Fruit fly (Drosophila melanogaster) whole organism, embryonic: ENCODE data around the gene CG13031.

Experiments used
- Aef1 ChIP-seq: fragments of 200-800 bp; sonication (Bioruptor generic); IDR thresholded peaks from 3 replicates; pipeline ENCODE4 v1.3.6; 2022; ENCODE audit warnings: missing biosample characterization, missing genetic modification characterization
- Antp ChIP-seq: fragments of 200-800 bp; sonication (Bioruptor generic); optimal IDR thresholded peaks from 3 replicates; lab custom pipeline; 2016; ENCODE audit warnings: missing biosample characterization, missing genetic modification characterization
- Atf-2 ChIP-seq: fragments of 200-800 bp; sonication (Bioruptor generic); optimal IDR thresholded peaks from 2 replicates; lab custom pipeline; 2016; ENCODE audit warnings: missing biosample characterization, missing genetic modification characterization
- Atf6 ChIP-seq: fragments of 200-800 bp; sonication (Bioruptor generic); IDR thresholded peaks from 2 replicates; pipeline ENCODE4 v1.3.6; 2022; ENCODE audit warnings: missing biosample characterization, missing genetic modification characterization
- CG11696 ChIP-seq: fragments of 200-800 bp; sonication (Bioruptor generic); IDR thresholded peaks from 2 replicates; pipeline ENCODE4 v1.3.6; 2022; ENCODE audit warnings: missing biosample characterization, missing genetic modification characterization
- CG11723 ChIP-seq: fragments of 200-800 bp; sonication (Bioruptor generic); optimal IDR thresholded peaks from 2 replicates; lab custom pipeline; 2017; ENCODE audit warnings: missing biosample characterization, mild to moderate bottlenecking, missing genetic modification characterization
- CG13287 ChIP-seq: fragments of 200-800 bp; sonication (Bioruptor generic); IDR thresholded peaks from 2 replicates; pipeline ENCODE4 v1.3.6; 2022; ENCODE audit warnings: missing biosample characterization, missing genetic modification characterization; ENCODE audit not compliant: partially characterized antibody
- CG13894 ChIP-seq: fragments of 200-800 bp; sonication (Bioruptor generic); optimal IDR thresholded peaks from 3 replicates; lab custom pipeline; 2018; ENCODE audit warnings: missing biosample characterization, mild to moderate bottlenecking, missing genetic modification characterization, moderate library complexity
- CG1529 ChIP-seq: fragments of 200-800 bp; sonication (Bioruptor generic); optimal IDR thresholded peaks from 3 replicates; lab custom pipeline; 2018; ENCODE audit warnings: missing biosample characterization, missing genetic modification characterization
- CG16779 ChIP-seq: fragments of 200-800 bp; sonication (Bioruptor generic); IDR thresholded peaks from 2 replicates; pipeline ENCODE4 v1.3.6; 2022; ENCODE audit warnings: missing biosample characterization, missing genetic modification characterization
- CG17328 ChIP-seq: fragments of 200-800 bp; sonication (Bioruptor generic); IDR thresholded peaks from 2 replicates; pipeline ENCODE4 v1.3.6; 2022; ENCODE audit warnings: missing biosample characterization, missing genetic modification characterization
- CG17359 ChIP-seq: fragments of 200-800 bp; sonication (Bioruptor generic); optimal IDR thresholded peaks from 3 replicates; lab custom pipeline; 2018; ENCODE audit warnings: missing biosample characterization, mild to moderate bottlenecking, missing genetic modification characterization, moderate library complexity
- CG17568 ChIP-seq: fragments of 200-800 bp; sonication (Bioruptor generic); optimal IDR thresholded peaks from 2 replicates; lab custom pipeline; 2018; ENCODE audit warnings: missing biosample characterization, mild to moderate bottlenecking, missing genetic modification characterization, moderate library complexity
- CG2202 ChIP-seq: fragments of 200-800 bp; sonication (Bioruptor generic); optimal IDR thresholded peaks from 2 replicates; lab custom pipeline; 2018; ENCODE audit warnings: missing biosample characterization, mild to moderate bottlenecking, missing genetic modification characterization
- CG2875 ChIP-seq: fragments of 200-800 bp; sonication (Bioruptor generic); optimal IDR thresholded peaks from 2 replicates; lab custom pipeline; 2017; ENCODE audit warnings: missing biosample characterization, mild to moderate bottlenecking, missing genetic modification characterization, missing genetic modification reagents
- CG30020 ChIP-seq: fragments of 200-800 bp; optimal IDR thresholded peaks from 2 replicates; lab custom pipeline; 2019; ENCODE audit warnings: missing biosample characterization, mild to moderate bottlenecking, missing genetic modification characterization, moderate library complexity
- CG31441 ChIP-seq: fragments of 200-800 bp; sonication (Bioruptor generic); IDR thresholded peaks from 2 replicates; pipeline ENCODE4 v1.3.6; 2022; ENCODE audit warnings: missing biosample characterization, missing genetic modification characterization
- CG5180 ChIP-seq: fragments of 200-800 bp; sonication (Bioruptor generic); optimal IDR thresholded peaks from 3 replicates; lab custom pipeline; 2017; ENCODE audit warnings: missing biosample characterization, missing genetic modification characterization, mild to moderate bottlenecking, moderate library complexity, missing genetic modification reagents
- CG7963 ChIP-seq: fragments of 200-800 bp; sonication (Bioruptor generic); IDR thresholded peaks from 3 replicates; pipeline ENCODE4 v1.3.6; 2022; ENCODE audit warnings: missing biosample characterization, missing genetic modification characterization; ENCODE audit not compliant: partially characterized antibody
- CG8281 ChIP-seq: fragments of 200-800 bp; sonication (Bioruptor generic); optimal IDR thresholded peaks from 2 replicates; lab custom pipeline; 2018; ENCODE audit warnings: missing biosample characterization, mild to moderate bottlenecking, missing genetic modification characterization, moderate library complexity
- CG9932 ChIP-seq: fragments of 200-800 bp; sonication (Bioruptor generic); IDR thresholded peaks from 2 replicates; pipeline ENCODE4 v1.3.6; 2022; ENCODE audit warnings: missing biosample characterization, missing genetic modification characterization
- CrebB ChIP-seq: fragments of 200-800 bp; sonication (Bioruptor generic); optimal IDR thresholded peaks from 3 replicates; lab custom pipeline; 2018; ENCODE audit warnings: missing biosample characterization, mild to moderate bottlenecking, missing genetic modification characterization
- Dll ChIP-seq: fragments of 200-800 bp; sonication (Bioruptor generic); IDR thresholded peaks from 4 replicates; pipeline ENCODE4 v1.3.6; 2022; ENCODE audit warnings: missing biosample characterization, missing genetic modification characterization; ENCODE audit not compliant: partially characterized antibody
- Dref ChIP-seq: fragments of 200-800 bp; sonication (Bioruptor generic); IDR thresholded peaks from 2 replicates; pipeline ENCODE4 v1.3.6; 2022; ENCODE audit warnings: missing biosample characterization, missing genetic modification characterization
- E2f1 ChIP-seq: fragments of 200-800 bp; sonication (Bioruptor generic); IDR thresholded peaks from 2 replicates; pipeline ENCODE4 v1.3.6; 2022; ENCODE audit warnings: missing biosample characterization, missing genetic modification characterization
- HHEX ChIP-seq: fragments of 200-800 bp; sonication (Bioruptor generic); optimal IDR thresholded peaks from 3 replicates; lab custom pipeline; 2017; ENCODE audit warnings: missing biosample characterization, mild to moderate bottlenecking, missing genetic modification characterization, missing genetic modification reagents
- HLH54F ChIP-seq: fragments of 200-800 bp; sonication (Bioruptor generic); optimal IDR thresholded peaks from 3 replicates; lab custom pipeline; 2016; ENCODE audit warnings: missing biosample characterization, missing genetic modification characterization
- Lhr ChIP-seq: fragments of 200-800 bp; sonication (Bioruptor generic); optimal IDR thresholded peaks from 3 replicates; lab custom pipeline; 2017; ENCODE audit warnings: mild to moderate bottlenecking, missing biosample characterization, missing genetic modification reagents, missing genetic modification characterization
- Nf-YC ChIP-seq: fragments of 200-800 bp; optimal IDR thresholded peaks from 3 replicates; lab custom pipeline; 2019; ENCODE audit warnings: missing biosample characterization, mild to moderate bottlenecking, missing genetic modification characterization, moderate library complexity
- cad ChIP-seq: fragments of >200 bp; optimal IDR thresholded peaks from 2 replicates; lab custom pipeline; 2017; ENCODE audit warnings: missing biosample characterization, missing genetic modification characterization
- caup ChIP-seq: fragments of 200-800 bp; sonication (Bioruptor generic); optimal IDR thresholded peaks from 3 replicates; lab custom pipeline; 2017; ENCODE audit warnings: missing biosample characterization, mild to moderate bottlenecking, missing genetic modification characterization, moderate library complexity; ENCODE audit not compliant: severe bottlenecking
- danr ChIP-seq: fragments of 200-800 bp; sonication (Bioruptor generic); IDR thresholded peaks from 2 replicates; pipeline ENCODE4 v1.3.6; 2022; ENCODE audit warnings: missing biosample characterization, missing genetic modification characterization
- dmrt99B ChIP-seq: fragments of 200-800 bp; sonication (Bioruptor generic); optimal IDR thresholded peaks from 2 replicates; lab custom pipeline; 2018; ENCODE audit warnings: missing biosample characterization, mild to moderate bottlenecking, missing genetic modification characterization, moderate library complexity
- eve ChIP-seq, 2 experiments: fragments of >200 bp; optimal IDR thresholded peaks; 2 replicates each; lab custom pipeline; 2017; ENCODE audit warnings: missing biosample characterization in 2 of 2, missing genetic modification characterization in 2 of 2
- gce ChIP-seq: fragments of 200-800 bp; sonication (Bioruptor generic); IDR thresholded peaks from 3 replicates; pipeline ENCODE4 v1.3.6; 2022; ENCODE audit warnings: missing biosample characterization, missing genetic modification characterization
- gsb-n ChIP-seq: fragments of 200-800 bp; sonication (Bioruptor generic); optimal IDR thresholded peaks from 3 replicates; lab custom pipeline; 2018; ENCODE audit warnings: missing biosample characterization, mild to moderate bottlenecking, missing genetic modification characterization
- hb ChIP-seq: fragments of 200-800 bp; sonication (Bioruptor generic); IDR thresholded peaks from 3 replicates; pipeline ENCODE4 v1.3.6; 2022; ENCODE audit warnings: missing biosample characterization, missing genetic modification characterization; ENCODE audit not compliant: partially characterized antibody
- knrl ChIP-seq: fragments of 200-800 bp; sonication (Bioruptor generic); IDR thresholded peaks from 3 replicates; pipeline ENCODE4 v1.3.6; 2022; ENCODE audit warnings: missing biosample characterization, missing genetic modification characterization; ENCODE audit not compliant: partially characterized antibody
- lbe ChIP-seq: fragments of 200-800 bp; sonication (Bioruptor generic); optimal IDR thresholded peaks from 2 replicates; lab custom pipeline; 2016; ENCODE audit warnings: missing biosample characterization, mild to moderate bottlenecking, missing genetic modification characterization
- mirr ChIP-seq: fragments of 200-800 bp; sonication (Bioruptor generic); optimal IDR thresholded peaks from 3 replicates; lab custom pipeline; 2018; ENCODE audit warnings: missing biosample characterization, mild to moderate bottlenecking, missing genetic modification characterization
- org-1 ChIP-seq: fragments of 200-800 bp; sonication (Bioruptor generic); optimal IDR thresholded peaks from 2 replicates; lab custom pipeline; 2017; ENCODE audit warnings: missing biosample characterization, missing genetic modification characterization
- pfk ChIP-seq: fragments of 200-800 bp; sonication (Bioruptor generic); optimal IDR thresholded peaks from 2 replicates; lab custom pipeline; 2018; ENCODE audit warnings: missing biosample characterization, mild to moderate bottlenecking, missing genetic modification characterization, moderate library complexity
- ranshi ChIP-seq: fragments of 200-800 bp; sonication (Bioruptor generic); IDR thresholded peaks from 2 replicates; pipeline ENCODE4 v1.3.6; 2022; ENCODE audit warnings: missing biosample characterization, missing genetic modification characterization
- sc ChIP-seq, 3 experiments: fragments of >200 bp in 2 of 3; fragments of 200-800 bp in 1 of 3; sonication (Bioruptor generic) in 1 of 3; optimal IDR thresholded peaks; 2 replicates in 2 of 3; 3 replicates in 1 of 3; lab custom pipeline; 2017; ENCODE audit warnings: mild to moderate bottlenecking in 1 of 3, missing biosample characterization in 1 of 3, missing genetic modification characterization in 1 of 3, missing genetic modification reagents in 1 of 3
- sd ChIP-seq: fragments of 200-800 bp; sonication (Bioruptor generic); optimal IDR thresholded peaks from 3 replicates; lab custom pipeline; 2018; ENCODE audit warnings: missing biosample characterization, mild to moderate bottlenecking, missing genetic modification characterization, moderate library complexity
- tgo ChIP-seq: fragments of 200-800 bp; sonication (Bioruptor generic); IDR thresholded peaks from 3 replicates; pipeline ENCODE4 v1.3.6; 2022; ENCODE audit warnings: missing biosample characterization, missing genetic modification characterization
- tin ChIP-seq: fragments of 200-800 bp; sonication (Bioruptor generic); optimal IDR thresholded peaks from 3 replicates; lab custom pipeline; 2016; ENCODE audit warnings: missing biosample characterization, missing genetic modification characterization
- ttk ChIP-seq: fragments of 200-800 bp; sonication (Bioruptor generic); IDR thresholded peaks from 2 replicates; pipeline ENCODE4 v2.1.2; 2022; ENCODE audit warnings: missing biosample characterization, missing genetic modification characterization
- wek ChIP-seq: fragments of 200-800 bp; sonication (Bioruptor generic); optimal IDR thresholded peaks from 3 replicates; lab custom pipeline; 2018; ENCODE audit warnings: missing biosample characterization, mild to moderate bottlenecking, missing genetic modification characterization, moderate library complexity

Gene CG13031

DNA sequence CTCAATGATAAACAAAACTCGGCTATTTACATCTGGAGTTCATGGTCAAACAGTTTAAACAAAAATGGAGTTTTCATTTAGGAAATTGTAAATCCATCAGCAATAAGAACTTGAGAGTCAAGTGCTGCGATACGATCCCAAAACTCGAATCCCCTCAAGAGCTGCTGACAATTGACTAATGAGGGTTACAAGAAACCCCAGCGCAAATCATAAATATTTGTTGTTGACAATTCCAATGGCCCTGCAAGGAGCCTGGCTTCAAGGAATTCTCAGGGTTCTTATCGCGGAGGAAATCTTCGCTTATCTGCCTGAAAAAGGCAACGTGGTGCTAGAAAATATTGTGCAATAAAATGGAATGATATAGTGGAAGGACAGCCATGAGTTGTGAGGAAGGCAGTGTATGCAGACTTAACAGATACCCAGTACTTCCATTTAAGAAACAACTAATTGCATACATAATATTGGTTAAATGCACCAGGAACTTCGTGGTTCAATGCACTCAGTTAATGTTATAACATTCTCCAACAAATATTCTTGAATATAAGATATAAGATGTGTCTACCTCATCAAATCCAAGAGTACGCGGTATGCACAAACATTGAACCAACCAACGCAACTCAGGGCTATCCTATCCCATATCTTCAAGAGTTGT is 43.5 kb downstream of the CG13031 start (continued):
- TF ChIP-seq lbe (GFP tag; lab: Kevin White, UChicago) = no peak
- no peak for TF ChIP-seq HLH54F (GFP tag; lab: Kevin White, UChicago)
- no peak for TF ChIP-seq CG5180
- TF ChIP-seq CG17359 (tag; lab: Kevin White, UChicago) = peak; percentile 55
- peak; percentile 38 for TF ChIP-seq Antp
- no peak for TF ChIP-seq ranshi (GFP tag; lab: Robert Waterston, UW)
- TF ChIP-seq gsb-n (tag; lab: Kevin White, UChicago) = peak; percentile 48
- TF ChIP-seq org-1 (GFP tag; lab: Kevin White, UChicago) = peak; percentile 34
- no peak for TF ChIP-seq gce (GFP tag; lab: Robert Waterston, UW)
- no peak for TF ChIP-seq CG7963
- no peak for TF ChIP-seq CG30020 (tag; lab: Kevin White, UChicago)
- TF ChIP-seq hb = no peak
- no peak for TF ChIP-seq CrebB
- TF ChIP-seq sc (optimal IDR thresholded peaks at IDR 0.05; lab: Kevin White, UChicago) = no peak
- peak; percentile 0 for TF ChIP-seq sc (GFP tag; optimal IDR thresholded peaks at IDR 0.05; lab: Kevin White, UChicago)
- TF ChIP-seq CG31441 (GFP tag; lab: Robert Waterston, UW) = peak; percentile 44
- TF ChIP-seq CG9932 (GFP tag; lab: Robert Waterston, UW) = no peak
- 0 out of 2 replicates have a peak, but pooled peaks have one; percentile 21 for TF ChIP-seq CG11696 (GFP tag; lab: Robert Waterston, UW)
- TF ChIP-seq Atf6 (GFP tag; lab: Robert Waterston, UW) = no peak
- peak; percentile 54 for TF ChIP-seq CG17328 (GFP tag; lab: Robert Waterston, UW)
- no peak for TF ChIP-seq sd (tag; lab: Kevin White, UChicago)
- TF ChIP-seq wek (GFP tag; lab: Kevin White, UChicago) = no peak
- no peak for TF ChIP-seq mirr
- no peak for TF ChIP-seq Dref (GFP tag; lab: Robert Waterston, UW)
- TF ChIP-seq CG11723 (GFP tag; lab: Kevin White, UChicago) = no peak
- TF ChIP-seq Atf-2 = no peak
- no peak for TF ChIP-seq CG13287
- TF ChIP-seq CG16779 (GFP tag; lab: Robert Waterston, UW) = no peak
- TF ChIP-seq knrl (GFP tag; lab: Robert Waterston, UW) = 0 out of 3 replicates have a peak, but pooled peaks have one; percentile 28
- TF ChIP-seq HHEX (GFP tag; lab: Kevin White, UChicago) = no peak
- TF ChIP-seq danr (GFP tag; lab: Robert Waterston, UW) = no peak
- TF ChIP-seq caup (GFP tag; lab: Kevin White, UChicago) = no peak
- no peak for TF ChIP-seq Nf-YC (tag; lab: Kevin White, UChicago)
- TF ChIP-seq ttk (GFP tag; lab: Robert Waterston, UW) = peak; percentile 15; the same call in 1 of the 2 replicates
- TF ChIP-seq E2f1 (GFP tag; lab: Robert Waterston, UW) = no peak
- TF ChIP-seq CG8281 (tag; lab: Kevin White, UChicago) = peak; percentile 4
- TF ChIP-seq dmrt99B (tag; lab: Kevin White, UChicago) = peak; percentile 41
- peak; percentile 64 for TF ChIP-seq cad (GFP tag; lab: Kevin White, UChicago)
- TF ChIP-seq CG1529 (GFP tag; lab: Kevin White, UChicago) = no peak
- TF ChIP-seq tin (GFP tag; lab: Kevin White, UChicago) = peak; percentile 66
- no peak for TF ChIP-seq Dll
- TF ChIP-seq Lhr (GFP tag; lab: Kevin White, UChicago) = no peak
- TF ChIP-seq tgo = peak; percentile 49; the same call in 2 of the 3 replicates
- no peak for TF ChIP-seq CG2202
- no peak for TF ChIP-seq eve (GFP tag; optimal IDR thresholded peaks at IDR 0.05; lab: Kevin White, UChicago)
- no peak for TF ChIP-seq CG17568 (GFP tag; lab: Kevin White, UChicago)
- no peak for TF ChIP-seq CG13894 (tag; lab: Kevin White, UChicago)
- no peak for TF ChIP-seq pfk
- TF ChIP-seq CG2875 (GFP tag; lab: Kevin White, UChicago) = no peak
- no peak for TF ChIP-seq Aef1 (GFP tag; lab: Robert Waterston, UW)
